Worm (Caenorhabditis elegans) whole organism, young adult: ENCODE data around the gene C16C8.10.
"Not testable (repeated sequence)": the region's sequence is repeated elsewhere in the genome, so short reads cannot be mapped to it uniquely, and the experiment has no call there.

Experiments
- B0261.1 ChIP-seq: sonication (generic microtip); optimal IDR thresholded peaks from 2 replicates; lab custom pipeline; 2016; ENCODE audit warnings: mild to moderate bottlenecking, missing genetic modification characterization, moderate library complexity, missing compliant biosample characterization
- C17E4.6 ChIP-seq: fragments of 200-800 bp; sonication (Bioruptor generic); IDR thresholded peaks from 2 replicates; pipeline ENCODE4 v1.3.6; 2022; ENCODE audit warnings: missing genetic modification reagents, missing genetic modification characterization, missing compliant biosample characterization
- D2030.7 ChIP-seq: fragments of 200-800 bp; sonication (Bioruptor generic); IDR thresholded peaks from 2 replicates; pipeline ENCODE4 v1.3.6; 2022; ENCODE audit warnings: missing genetic modification reagents, missing genetic modification characterization, missing compliant biosample characterization
- F23B12.7 ChIP-seq: sonication (generic microtip); optimal IDR thresholded peaks from 2 replicates; lab custom pipeline; 2017; ENCODE audit warnings: missing genetic modification characterization, mild to moderate bottlenecking, missing compliant biosample characterization, antibody characterized with exemption, moderate library complexity; ENCODE audit not compliant: insufficient read depth
- F33H1.4 ChIP-seq: fragments of 200-800 bp; sonication (Bioruptor generic); IDR thresholded peaks from 2 replicates; pipeline ENCODE4 v1.3.6; 2022; ENCODE audit warnings: missing genetic modification reagents, missing genetic modification characterization, missing compliant biosample characterization
- F39B2.1 ChIP-seq: fragments of 200-800 bp; sonication (Bioruptor generic); IDR thresholded peaks from 2 replicates; pipeline ENCODE4 v1.3.6; 2022; ENCODE audit warnings: missing genetic modification reagents, missing genetic modification characterization, missing compliant biosample characterization
- F49E8.2 ChIP-seq: sonication (generic microtip); optimal IDR thresholded peaks from 3 replicates; lab custom pipeline; 2017; ENCODE audit warnings: missing genetic modification characterization, mild to moderate bottlenecking, missing compliant biosample characterization, antibody characterized with exemption, moderate library complexity; ENCODE audit not compliant: insufficient read depth
- F52B5.7 ChIP-seq: sonication (generic microtip); optimal IDR thresholded peaks from 2 replicates; lab custom pipeline; 2016; ENCODE audit warnings: mild to moderate bottlenecking, missing genetic modification characterization, missing compliant biosample characterization
- Y56A3A.18 ChIP-seq: fragments of 200-800 bp; sonication (Bioruptor generic); IDR thresholded peaks from 2 replicates; pipeline ENCODE4 v1.3.6; 2022; ENCODE audit warnings: missing genetic modification reagents, missing genetic modification characterization, missing compliant biosample characterization
- aptf-2 ChIP-seq: fragments of 200-800 bp; sonication (Bioruptor generic); conservative IDR thresholded peaks from 2 replicates; pipeline ENCODE4 v1.3.6; 2022; ENCODE audit warnings: missing genetic modification reagents, missing genetic modification characterization, missing compliant biosample characterization
- athp-1 ChIP-seq: sonication (generic microtip); optimal IDR thresholded peaks from 2 replicates; lab custom pipeline; 2017; ENCODE audit warnings: mild to moderate bottlenecking, missing genetic modification characterization, missing compliant biosample characterization
- attf-6 ChIP-seq: fragments of 200-800 bp; sonication (Bioruptor generic); IDR thresholded peaks from 2 replicates; pipeline ENCODE4 v1.3.6; 2022; ENCODE audit warnings: missing genetic modification reagents, missing genetic modification characterization, missing compliant biosample characterization
- cebp-1 ChIP-seq, 2 experiments: fragments of 200-800 bp in 1 of 2; sonication (Bioruptor generic) in 1 of 2; sonication (generic microtip) in 1 of 2; IDR thresholded peaks in 1 of 2; optimal IDR thresholded peaks in 1 of 2; 2 replicates each; pipeline versions ENCODE4 v1.3.6 to Lab custom; 2017 to 2022; ENCODE audit warnings: missing compliant biosample characterization in 2 of 2, missing genetic modification characterization in 2 of 2, mild to moderate bottlenecking in 1 of 2, missing genetic modification reagents in 1 of 2, moderate library complexity in 1 of 2
- ceh-91 ChIP-seq: fragments of 200-800 bp; sonication (Bioruptor generic); IDR thresholded peaks from 2 replicates; pipeline ENCODE4 v1.3.6; 2022; ENCODE audit warnings: missing genetic modification reagents, missing genetic modification characterization, missing compliant biosample characterization
- dpl-1 ChIP-seq: fragments of 150-350 bp; optimal IDR thresholded peaks from 2 replicates; lab custom pipeline; 2014; ENCODE audit warnings: missing biosample characterization, missing genetic modification reagents, missing genetic modification characterization
- gei-17 ChIP-seq: fragments of 200-800 bp; sonication (Bioruptor generic); optimal IDR thresholded peaks from 2 replicates; lab custom pipeline; 2018; ENCODE audit warnings: mild to moderate bottlenecking, missing genetic modification characterization, missing compliant biosample characterization
- him-1 ChIP-seq: sonication (generic microtip); optimal IDR thresholded peaks from 2 replicates; lab custom pipeline; 2016; ENCODE audit warnings: missing genotype, missing genetic modification reagents, missing genetic modification characterization, missing compliant biosample characterization
- hlh-26 ChIP-seq: fragments of 200-800 bp; sonication (Bioruptor generic); conservative IDR thresholded peaks from 2 replicates; pipeline ENCODE4 v1.3.6; 2022; ENCODE audit warnings: missing genetic modification reagents, missing genetic modification characterization, missing compliant biosample characterization
- lin-35 ChIP-seq, 3 experiments: fragments of 150-350 bp in 2 of 3; sonication (generic microtip) in 1 of 3; optimal IDR thresholded peaks; 2 replicates each; lab custom pipeline; 2014 to 2018; ENCODE audit warnings: missing biosample characterization in 3 of 3, missing genetic modification characterization in 3 of 3, missing genetic modification reagents in 3 of 3
- lsl-1 ChIP-seq: fragments of 200-800 bp; sonication (Bioruptor generic); optimal IDR thresholded peaks from 2 replicates; lab custom pipeline; 2018; ENCODE audit warnings: mild to moderate bottlenecking, missing genetic modification characterization, moderate library complexity, missing compliant biosample characterization
- madf-3 ChIP-seq: fragments of 200-800 bp; sonication (Bioruptor generic); IDR thresholded peaks from 2 replicates; pipeline ENCODE4 v1.3.6; 2022; ENCODE audit warnings: missing genetic modification reagents, missing genetic modification characterization, missing compliant biosample characterization
- madf-6 ChIP-seq: fragments of 200-800 bp; sonication (Bioruptor generic); IDR thresholded peaks from 2 replicates; pipeline ENCODE4 v1.3.6; 2022; ENCODE audit warnings: missing genetic modification reagents, missing genetic modification characterization, missing compliant biosample characterization
- mcd-1 ChIP-seq: fragments of 200-800 bp; sonication (Bioruptor generic); IDR thresholded peaks from 2 replicates; pipeline ENCODE4 v1.3.6; 2022; ENCODE audit warnings: missing genetic modification reagents, missing genetic modification characterization, missing compliant biosample characterization
- mel-28 ChIP-seq: sonication (generic microtip); optimal IDR thresholded peaks from 2 replicates; lab custom pipeline; 2016; ENCODE audit warnings: borderline replicate concordance, mild to moderate bottlenecking, missing genetic modification characterization, missing compliant biosample characterization
- nfya-2 ChIP-seq: fragments of 200-800 bp; sonication (Bioruptor generic); IDR thresholded peaks from 2 replicates; pipeline ENCODE4 v1.3.6; 2022; ENCODE audit warnings: missing genetic modification reagents, missing genetic modification characterization, missing compliant biosample characterization
- sdz-38 ChIP-seq: sonication (generic microtip); optimal IDR thresholded peaks from 2 replicates; lab custom pipeline; 2016; ENCODE audit warnings: missing genotype, missing genetic modification characterization, missing compliant biosample characterization
- snpc-1.3 ChIP-seq: sonication (generic microtip); optimal IDR thresholded peaks from 2 replicates; lab custom pipeline; 2017; ENCODE audit warnings: missing genetic modification characterization, mild to moderate bottlenecking, missing compliant biosample characterization, antibody characterized with exemption, moderate library complexity, missing genotype, missing genetic modification reagents; ENCODE audit not compliant: insufficient read depth
- tbp1 ChIP-seq: fragments of 200-800 bp; sonication (Bioruptor generic); optimal IDR thresholded peaks from 2 replicates; lab custom pipeline; 2018; ENCODE audit warnings: mild to moderate bottlenecking, missing genetic modification characterization, missing compliant biosample characterization
- tbx-9 ChIP-seq: sonication (generic microtip); optimal IDR thresholded peaks from 2 replicates; lab custom pipeline; 2016; ENCODE audit warnings: borderline replicate concordance, missing genetic modification characterization, inconsistent platforms, missing compliant biosample characterization
- tlf-1 ChIP-seq: fragments of 200-800 bp; sonication (Bioruptor generic); optimal IDR thresholded peaks from 2 replicates; lab custom pipeline; 2018; ENCODE audit warnings: mild to moderate bottlenecking, missing genetic modification characterization, missing compliant biosample characterization
- ztf-22 ChIP-seq: fragments of 200-800 bp; sonication (Bioruptor generic); optimal IDR thresholded peaks from 2 replicates; lab custom pipeline; 2018; ENCODE audit warnings: mild to moderate bottlenecking, missing genetic modification characterization, moderate library complexity, missing compliant biosample characterization
- ztf-26 ChIP-seq: sonication (generic microtip); optimal IDR thresholded peaks from 2 replicates; lab custom pipeline; 2017; ENCODE audit warnings: missing genetic modification characterization, missing compliant biosample characterization

Gene C16C8.10

DNA sequence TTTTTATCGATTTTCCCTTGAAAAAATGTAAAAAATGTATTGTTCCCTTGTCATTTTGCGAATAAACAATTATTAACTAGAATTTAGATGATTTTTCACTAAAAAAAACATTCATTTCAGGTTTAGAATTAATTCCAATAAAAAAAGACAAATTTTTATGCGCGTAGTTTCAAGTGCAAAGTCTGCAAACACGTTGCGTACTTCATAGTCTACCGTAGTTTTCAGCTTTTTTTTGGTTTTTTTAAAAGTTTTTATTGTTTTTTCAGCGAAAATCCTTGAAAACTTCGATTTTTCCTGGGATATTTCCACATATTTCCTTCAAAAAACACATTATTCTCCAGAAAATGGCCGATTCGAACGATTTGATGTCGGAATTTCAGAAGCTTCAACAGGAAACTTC, 11.0 kb downstream of the C16C8.10 start, which contains the start of gene C16C8.11 (continued):
- TF ChIP-seq nfya-2 (GFP tag; lab: Robert Waterston, UW) (no peak), ceh-91 (no peak), mcd-1 (GFP tag; lab: Robert Waterston, UW) (no peak), ztf-26 (no peak), tbx-9 (tag; lab: Kevin White, UChicago) (no peak), Y56A3A.18 (no peak), ztf-22 (GFP tag; lab: Kevin White, UChicago) (no peak), hlh-26 (GFP tag; lab: Robert Waterston, UW) (no peak), F39B2.1 (no peak), F52B5.7 (no peak), snpc-1.3 (tag; lab: Kevin White, UChicago) (no peak), attf-6 (GFP tag; lab: Robert Waterston, UW) (no peak), B0261.1 (tag; lab: Kevin White, UChicago) (no peak), tlf-1 (GFP tag; lab: Kevin White, UChicago) (no peak), athp-1 (tag; lab: Kevin White, UChicago) (peak; percentile 20), F33H1.4 (0 out of 2 replicates have a peak, but pooled peaks have one; percentile 25), aptf-2 (GFP tag; lab: Robert Waterston, UW) (no peak), cebp-1 (GFP tag; IDR thresholded peaks at IDR 0.05; lab: Robert Waterston, UW) (no peak), cebp-1 (tag; optimal IDR thresholded peaks at IDR 0.05; lab: Kevin White, UChicago) (no peak)

DNA sequence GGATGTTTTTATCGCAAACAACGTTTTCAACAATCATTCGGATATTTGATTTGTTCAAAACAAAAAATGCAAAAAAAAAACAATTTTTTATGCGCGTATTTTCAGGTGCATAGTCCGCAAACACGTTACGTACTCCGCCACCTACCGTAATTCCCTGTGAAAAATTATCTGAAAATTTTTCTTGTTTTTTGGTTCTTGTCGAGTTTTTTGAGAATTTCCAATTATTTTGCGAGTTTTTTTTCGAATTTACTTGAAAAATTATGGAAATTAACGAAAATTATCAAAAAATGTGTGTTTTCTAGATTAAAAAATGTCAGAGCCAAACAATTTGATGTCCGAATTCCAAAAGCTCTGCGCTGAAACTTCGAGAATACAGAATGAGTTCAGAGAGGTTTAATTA, 12.1 kb downstream of the C16C8.10 start, which contains the start of gene C16C8.12:
Gene C16C8.12 (plus strand): TSS at position 301 of the 400 bp plus-strand sequence.
- TF ChIP-seq attf-6 (GFP tag; lab: Robert Waterston, UW) (no peak), D2030.7 (peak; percentile 18; the same call in 1 of the 2 replicates), lsl-1 (GFP tag; lab: Kevin White, UChicago) (peak; percentile 72)

DNA sequence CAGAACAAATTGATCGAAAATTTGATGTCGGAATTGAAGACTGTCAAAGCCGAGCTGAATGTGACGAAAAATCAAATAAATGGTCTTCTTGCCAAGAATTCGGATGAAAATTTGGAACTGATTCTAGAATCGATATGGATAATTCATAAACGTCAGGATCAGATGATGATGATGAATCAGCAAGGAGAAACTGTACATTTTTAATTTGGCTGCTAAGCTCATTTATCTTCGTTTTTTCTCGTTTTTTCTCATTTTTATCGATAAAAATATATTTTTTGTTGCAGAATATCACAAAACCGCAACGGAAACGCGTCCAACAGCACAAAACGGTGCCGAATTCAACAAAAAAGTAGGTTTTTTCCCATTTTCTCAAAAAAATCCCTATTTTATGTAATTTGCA, 15.0 kb downstream of the C16C8.10 start, which contains the start of gene C16C8.14:
Gene C16C8.14 (plus strand): TSS at position 301 of the 400 bp plus-strand sequence.
- not testable (repeated sequence) for TF ChIP-seq F49E8.2 (tag; lab: Kevin White, UChicago); mel-28; tbp1 (GFP tag; lab: Kevin White, UChicago)
- TF ChIP-seq, all 124 proteins: peak for 0; not testable (repeated sequence) for 124

DNA sequence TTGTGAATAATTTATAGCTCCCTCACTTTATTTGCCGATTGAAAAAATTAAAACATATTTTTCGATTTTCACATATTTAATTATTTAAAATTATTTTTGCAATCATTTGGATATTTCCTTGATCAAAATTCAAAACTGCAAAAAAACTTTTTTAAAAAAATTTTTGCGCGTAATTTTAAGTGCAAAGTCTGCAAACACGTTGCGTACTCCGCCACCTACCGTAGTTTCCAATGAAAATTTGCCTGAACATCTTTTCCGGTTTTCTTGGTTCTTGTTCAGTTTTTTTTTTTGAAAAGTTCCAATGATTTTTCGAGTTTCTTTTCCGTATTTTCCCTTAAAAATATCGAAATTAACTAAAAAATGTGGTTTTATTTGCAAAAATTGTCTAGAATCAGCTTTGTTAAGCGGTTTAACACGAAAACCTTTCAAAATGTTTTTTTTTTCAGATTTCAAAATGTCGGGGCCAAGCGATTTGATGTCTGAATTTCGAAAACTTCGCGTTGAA, 15.7 kb downstream of the C16C8.10 start, which contains the start of gene C16C8.25:
Gene C16C8.25 (plus strand): TSS at position 455 of the 505 bp plus-strand sequence.
- TF ChIP-seq madf-6 (GFP tag; lab: Robert Waterston, UW): peak; percentile 60; the same call in 1 of the 2 replicates
- TF ChIP-seq lin-35 (GFP tag; optimal IDR thresholded peaks at IDR 0.05; lab: Kevin White, UChicago): no peak
- TF ChIP-seq B0261.1 (tag; lab: Kevin White, UChicago): no peak
- peak; percentile 72 for TF ChIP-seq lsl-1 (GFP tag; lab: Kevin White, UChicago)
- no peak for TF ChIP-seq Y56A3A.18
- no peak for TF ChIP-seq F49E8.2 (tag; lab: Kevin White, UChicago)
- TF ChIP-seq tbp1 (GFP tag; lab: Kevin White, UChicago): no peak
- no peak for TF ChIP-seq sdz-38
- TF ChIP-seq C17E4.6 (GFP tag; lab: Robert Waterston, UW): no peak
- no peak for TF ChIP-seq dpl-1 (GFP tag; lab: Kevin White, UChicago)
- 0 out of 2 replicates have a peak, but pooled peaks have one; percentile 33 for TF ChIP-seq D2030.7
- no peak for TF ChIP-seq him-1 (tag; lab: Kevin White, UChicago)
- no peak for TF ChIP-seq ztf-22 (GFP tag; lab: Kevin White, UChicago)
- no peak for TF ChIP-seq madf-3 (GFP tag; lab: Robert Waterston, UW)
- TF ChIP-seq gei-17 (GFP tag; lab: Kevin White, UChicago): no peak
- no peak for TF ChIP-seq F23B12.7
